Fruit fly (Drosophila melanogaster) whole organism, prepupa: ENCODE results near the gene Gss2.
A peak's percentile ranks its signal among the peaks of the same experiment; 100 is the strongest.

Source experiments
- Blimp-1 ChIP-seq: fragments of 200-800 bp; sonication (Bioruptor generic); optimal IDR thresholded peaks from 3 replicates; lab custom pipeline; 2017; ENCODE audit warnings: missing biosample characterization, missing genetic modification characterization, mild to moderate bottlenecking, moderate library complexity, missing genetic modification reagents
- CG10631 ChIP-seq: fragments of 200-800 bp; sonication (Bioruptor generic); optimal IDR thresholded peaks from 2 replicates; lab custom pipeline; 2016; ENCODE audit warnings: missing biosample characterization, missing genetic modification characterization
- CG11294 ChIP-seq: fragments of 200-800 bp; sonication (Bioruptor generic); IDR thresholded peaks from 2 replicates; pipeline ENCODE4 v1.3.6; 2022; ENCODE audit warnings: missing biosample characterization, missing genetic modification characterization
- CG11762 ChIP-seq: fragments of 200-800 bp; sonication (Bioruptor generic); optimal IDR thresholded peaks from 3 replicates; lab custom pipeline; 2016; ENCODE audit warnings: missing biosample characterization, missing genetic modification characterization; ENCODE audit not compliant: insufficient read depth
- CG11902 ChIP-seq: fragments of 200-800 bp; sonication (Bioruptor generic); optimal IDR thresholded peaks from 3 replicates; lab custom pipeline; 2016; ENCODE audit warnings: missing biosample characterization, missing genetic modification characterization
- CG15336 ChIP-seq: fragments of 200-800 bp; sonication (Bioruptor generic); IDR thresholded peaks from 2 replicates; pipeline ENCODE4 v1.3.6; 2022; ENCODE audit warnings: missing biosample characterization, missing genetic modification characterization
- CG3032 ChIP-seq: fragments of 200-800 bp; optimal IDR thresholded peaks from 2 replicates; lab custom pipeline; 2019; ENCODE audit warnings: missing biosample characterization, mild to moderate bottlenecking, missing genetic modification characterization, moderate library complexity
- CG31627 ChIP-seq: fragments of 200-800 bp; sonication (Bioruptor generic); optimal IDR thresholded peaks from 3 replicates; lab custom pipeline; 2016; ENCODE audit warnings: missing biosample characterization, missing genetic modification characterization
- CG32006 ChIP-seq: fragments of 200-800 bp; sonication (Bioruptor generic); optimal IDR thresholded peaks from 3 replicates; lab custom pipeline; 2017; ENCODE audit warnings: missing biosample characterization, mild to moderate bottlenecking, missing genetic modification characterization
- CG34406 ChIP-seq: fragments of 200-800 bp; sonication (Bioruptor generic); optimal IDR thresholded peaks from 3 replicates; lab custom pipeline; 2016; ENCODE audit warnings: missing biosample characterization, missing genetic modification characterization
- CG6163 ChIP-seq: fragments of 200-800 bp; sonication (Bioruptor generic); IDR thresholded peaks from 3 replicates; pipeline ENCODE4 v1.3.6; 2022; ENCODE audit warnings: missing biosample characterization, missing genetic modification characterization
- CG6792 ChIP-seq: fragments of 200-800 bp; sonication (Bioruptor generic); optimal IDR thresholded peaks from 3 replicates; lab custom pipeline; 2016; ENCODE audit warnings: missing biosample characterization, missing genetic modification characterization
- CG6808 ChIP-seq: fragments of 200-800 bp; sonication (Bioruptor generic); optimal IDR thresholded peaks from 3 replicates; lab custom pipeline; 2017; ENCODE audit warnings: missing biosample characterization, missing genetic modification characterization, mild to moderate bottlenecking, moderate library complexity, missing genetic modification reagents
- CG6854 ChIP-seq: fragments of 200-800 bp; sonication (Bioruptor generic); optimal IDR thresholded peaks from 2 replicates; lab custom pipeline; 2017; ENCODE audit warnings: missing biosample characterization, mild to moderate bottlenecking, missing genetic modification characterization
- CG8119 ChIP-seq: fragments of 200-800 bp; sonication (Bioruptor generic); IDR thresholded peaks from 3 replicates; pipeline ENCODE4 v1.3.6; 2022; ENCODE audit warnings: missing biosample characterization, missing genetic modification characterization
- CG8319 ChIP-seq: fragments of 200-800 bp; sonication (Bioruptor generic); optimal IDR thresholded peaks from 3 replicates; lab custom pipeline; 2016; ENCODE audit warnings: missing biosample characterization, missing genetic modification characterization
- CG8632 ChIP-seq: fragments of 200-800 bp; sonication (Bioruptor generic); optimal IDR thresholded peaks from 3 replicates; lab custom pipeline; 2016; ENCODE audit warnings: missing biosample characterization, missing genetic modification characterization
- CG9139 ChIP-seq: fragments of 200-800 bp; sonication (Bioruptor generic); optimal IDR thresholded peaks from 3 replicates; lab custom pipeline; 2017; ENCODE audit warnings: missing biosample characterization, mild to moderate bottlenecking, missing genetic modification characterization
- Eip75B ChIP-seq: fragments of 200-800 bp; sonication (Bioruptor generic); optimal IDR thresholded peaks from 3 replicates; lab custom pipeline; 2016; ENCODE audit warnings: missing biosample characterization, missing genetic modification characterization
- Eip78C ChIP-seq: fragments of 200-800 bp; sonication (Bioruptor generic); peaks from one replicate; lab custom pipeline; 2016; ENCODE audit warnings: missing biosample characterization, missing genetic modification characterization
- Eip93F ChIP-seq: fragments of 200-800 bp; sonication (Bioruptor generic); optimal IDR thresholded peaks from 2 replicates; lab custom pipeline; 2016; ENCODE audit warnings: missing biosample characterization, mild to moderate bottlenecking, missing genetic modification characterization
- Ets21C ChIP-seq: fragments of 200-800 bp; sonication (Bioruptor generic); optimal IDR thresholded peaks from 3 replicates; lab custom pipeline; 2016; ENCODE audit warnings: missing biosample characterization, missing genetic modification characterization
- Ets96B ChIP-seq: fragments of 200-800 bp; optimal IDR thresholded peaks from 2 replicates; lab custom pipeline; 2019; ENCODE audit warnings: missing biosample characterization, mild to moderate bottlenecking, missing genetic modification characterization, moderate library complexity
- Hr39 ChIP-seq: fragments of 200-800 bp; sonication (Bioruptor generic); optimal IDR thresholded peaks from 2 replicates; lab custom pipeline; 2016; ENCODE audit warnings: missing biosample characterization, missing genetic modification characterization
- Hr4 ChIP-seq: fragments of 200-800 bp; sonication (Bioruptor generic); optimal IDR thresholded peaks from 3 replicates; lab custom pipeline; 2016; ENCODE audit warnings: missing biosample characterization, missing genetic modification characterization
- Lpt ChIP-seq: fragments of 200-800 bp; sonication (Bioruptor generic); optimal IDR thresholded peaks from 3 replicates; lab custom pipeline; 2016; ENCODE audit warnings: missing biosample characterization, missing genetic modification characterization
- OdsH ChIP-seq: fragments of 200-800 bp; sonication (Bioruptor generic); optimal IDR thresholded peaks from 3 replicates; lab custom pipeline; 2016; ENCODE audit warnings: missing biosample characterization, missing genetic modification characterization
- Smox ChIP-seq: fragments of 200-800 bp; sonication (Bioruptor generic); optimal IDR thresholded peaks from 3 replicates; lab custom pipeline; 2016; ENCODE audit warnings: missing biosample characterization, missing genetic modification characterization
- Sox102F ChIP-seq: fragments of 200-800 bp; sonication (Bioruptor generic); optimal IDR thresholded peaks from 2 replicates; lab custom pipeline; 2016; ENCODE audit warnings: missing biosample characterization, mild to moderate bottlenecking, missing genetic modification characterization
- Sox14 ChIP-seq: fragments of 200-800 bp; sonication (Bioruptor generic); optimal IDR thresholded peaks from 3 replicates; lab custom pipeline; 2016; ENCODE audit warnings: missing biosample characterization, missing genetic modification characterization
- Sox15 ChIP-seq: fragments of 200-800 bp; sonication (Bioruptor generic); optimal IDR thresholded peaks from 3 replicates; lab custom pipeline; 2016; ENCODE audit warnings: missing biosample characterization, missing genetic modification characterization
- achi ChIP-seq: fragments of 200-800 bp; sonication (Bioruptor generic); optimal IDR thresholded peaks from 3 replicates; lab custom pipeline; 2016; ENCODE audit warnings: missing biosample characterization, missing genetic modification characterization
- acj6 ChIP-seq: fragments of 200-800 bp; sonication (Bioruptor generic); optimal IDR thresholded peaks from 3 replicates; lab custom pipeline; 2016; ENCODE audit warnings: missing biosample characterization, missing genetic modification characterization
- dac ChIP-seq: fragments of 200-800 bp; sonication (Bioruptor generic); optimal IDR thresholded peaks from 2 replicates; lab custom pipeline; 2017; ENCODE audit warnings: missing biosample characterization, mild to moderate bottlenecking, missing genetic modification characterization
- dsx ChIP-seq: fragments of 200-800 bp; optimal IDR thresholded peaks from 3 replicates; lab custom pipeline; 2019; ENCODE audit warnings: missing biosample characterization, mild to moderate bottlenecking, missing genetic modification characterization, moderate library complexity; ENCODE audit not compliant: poor library complexity, severe bottlenecking
- esn ChIP-seq: fragments of 200-800 bp; sonication (Bioruptor generic); optimal IDR thresholded peaks from 2 replicates; lab custom pipeline; 2016; ENCODE audit warnings: missing biosample characterization, mild to moderate bottlenecking, missing genetic modification characterization, moderate library complexity
- fd59A ChIP-seq: fragments of 200-800 bp; sonication (Bioruptor generic); optimal IDR thresholded peaks from 2 replicates; lab custom pipeline; 2017; ENCODE audit warnings: missing biosample characterization, mild to moderate bottlenecking, missing genetic modification characterization, missing genetic modification reagents
- fkh ChIP-seq: fragments of 200-800 bp; sonication (Bioruptor generic); optimal IDR thresholded peaks from 3 replicates; lab custom pipeline; 2017; ENCODE audit warnings: missing biosample characterization, mild to moderate bottlenecking, missing genetic modification characterization, moderate library complexity
- lz ChIP-seq: fragments of 200-800 bp; sonication (Bioruptor generic); optimal IDR thresholded peaks from 3 replicates; lab custom pipeline; 2016; ENCODE audit warnings: missing biosample characterization, missing genetic modification characterization
- pdm3 ChIP-seq: fragments of 200-800 bp; sonication (Bioruptor generic); optimal IDR thresholded peaks from 3 replicates; lab custom pipeline; 2016; ENCODE audit warnings: missing biosample characterization, missing genetic modification characterization
- spab ChIP-seq: fragments of 200-800 bp; sonication (Bioruptor generic); optimal IDR thresholded peaks from 2 replicates; lab custom pipeline; 2017; ENCODE audit warnings: missing biosample characterization, mild to moderate bottlenecking, missing genetic modification characterization, missing genetic modification reagents
- ss ChIP-seq, 2 experiments: fragments of 200-800 bp; sonication (Bioruptor generic); optimal IDR thresholded peaks; 2 replicates in 1 of 2; 3 replicates in 1 of 2; lab custom pipeline; 2017 to 2018; ENCODE audit warnings: mild to moderate bottlenecking in 2 of 2, missing biosample characterization in 2 of 2, missing genetic modification characterization in 2 of 2, moderate library complexity in 1 of 2
- svp ChIP-seq: fragments of 200-800 bp; sonication (Bioruptor generic); peaks from one replicate; lab custom pipeline; 2016; ENCODE audit warnings: missing biosample characterization, missing genetic modification characterization
- topi ChIP-seq: fragments of 200-800 bp; sonication (Bioruptor generic); optimal IDR thresholded peaks from 3 replicates; lab custom pipeline; 2016; ENCODE audit warnings: missing biosample characterization, missing genetic modification characterization
- vri ChIP-seq: fragments of 200-800 bp; sonication (Bioruptor generic); optimal IDR thresholded peaks from 3 replicates; lab custom pipeline; 2016; ENCODE audit warnings: missing biosample characterization, mild to moderate bottlenecking, missing genetic modification characterization

Gene Gss2

dm6 chrX:17885295-17885694 lies 14.2 kb upstream of the Gss2 start:
- peak; percentile 50 for TF ChIP-seq svp (GFP tag; lab: Kevin White, UChicago)
- TF ChIP-seq pdm3 (GFP tag; lab: Kevin White, UChicago) = no peak
- peak; percentile 21 for TF ChIP-seq vri (GFP tag; lab: Kevin White, UChicago)

- TF ChIP-seq Hr39 (no peak), CG8632 (GFP tag; lab: Kevin White, UChicago) (no peak), CG8319 (GFP tag; lab: Kevin White, UChicago) (no peak), dac (GFP tag; lab: Kevin White, UChicago) (no peak), CG11902 (GFP tag; lab: Kevin White, UChicago) (no peak)
These were observed 13.4 kb upstream of the Gss2 start for dm6 chrX:17886107-17886448.

- no peak for TF ChIP-seq acj6 (GFP tag; lab: Kevin White, UChicago)
- peak; percentile 68 for TF ChIP-seq CG6854 (GFP tag; lab: Kevin White, UChicago)
- no peak for TF ChIP-seq CG31627 (GFP tag; lab: Kevin White, UChicago)
- TF ChIP-seq Eip75B = peak; percentile 41
- TF ChIP-seq CG3032 (tag; lab: Kevin White, UChicago) = peak; percentile 68
- TF ChIP-seq CG10631 (GFP tag; lab: Kevin White, UChicago) = peak; percentile 16
- peak; percentile 87 for TF ChIP-seq CG8119 (GFP tag; lab: Robert Waterston, UW)
- peak; percentile 80 for TF ChIP-seq Eip78C
- no peak for TF ChIP-seq OdsH (GFP tag; lab: Kevin White, UChicago)
- TF ChIP-seq CG6792 (GFP tag; lab: Kevin White, UChicago) = no peak
- peak; percentile 30 for TF ChIP-seq Sox14 (GFP tag; lab: Kevin White, UChicago)
- TF ChIP-seq Hr4 (GFP tag; lab: Kevin White, UChicago) = peak; percentile 2
- peak; percentile 77 for TF ChIP-seq CG9139 (GFP tag; lab: Kevin White, UChicago)
- no peak for TF ChIP-seq esn (GFP tag; lab: Kevin White, UChicago)
- TF ChIP-seq vri (GFP tag; lab: Kevin White, UChicago) = peak; percentile 20
- peak; percentile 43 for TF ChIP-seq CG8632 (GFP tag; lab: Kevin White, UChicago)
- no peak for TF ChIP-seq Hr39
- TF ChIP-seq Sox102F (GFP tag; lab: Kevin White, UChicago) = peak; percentile 35
- peak; percentile 18 for TF ChIP-seq CG34406 (GFP tag; lab: Kevin White, UChicago)
- TF ChIP-seq lz = no peak
- peak; percentile 8 for TF ChIP-seq achi
- TF ChIP-seq topi = peak; percentile 2
- peak; percentile 64 for TF ChIP-seq dsx
- no peak for TF ChIP-seq fkh (GFP tag; lab: Kevin White, UChicago)
- peak; percentile 70 for TF ChIP-seq CG32006 (GFP tag; lab: Kevin White, UChicago)
- no peak for TF ChIP-seq svp (GFP tag; lab: Kevin White, UChicago)
- peak; percentile 17 for TF ChIP-seq pdm3 (GFP tag; lab: Kevin White, UChicago)
- peak; percentile 56 for TF ChIP-seq dac (GFP tag; lab: Kevin White, UChicago)
- TF ChIP-seq CG6808 = peak; percentile 89
- TF ChIP-seq CG11762 (GFP tag; lab: Kevin White, UChicago) = no peak
- peak; percentile 66 for TF ChIP-seq CG6163 (GFP tag; lab: Robert Waterston, UW)
- TF ChIP-seq CG11294 (GFP tag; lab: Robert Waterston, UW) = no peak
- TF ChIP-seq Smox = no peak
- TF ChIP-seq CG8319 (GFP tag; lab: Kevin White, UChicago) = no peak
- TF ChIP-seq Blimp-1 (GFP tag; lab: Kevin White, UChicago) = no peak
- TF ChIP-seq fd59A (GFP tag; lab: Kevin White, UChicago) = peak; percentile 44
- TF ChIP-seq ss (GFP tag; optimal IDR thresholded peaks at IDR 0.05; lab: Kevin White, UChicago) = peak; percentile 92 to 93
- no peak for TF ChIP-seq Sox15 (GFP tag; lab: Kevin White, UChicago)
- peak; percentile 72 for TF ChIP-seq Ets96B (tag; lab: Kevin White, UChicago)
- peak; percentile 73 for TF ChIP-seq Lpt
- no peak for TF ChIP-seq Ets21C (GFP tag; lab: Kevin White, UChicago)
- TF ChIP-seq CG15336 (GFP tag; lab: Robert Waterston, UW) = peak; percentile 65
- peak; percentile 75 for TF ChIP-seq spab (GFP tag; lab: Kevin White, UChicago)
- peak; percentile 16 for TF ChIP-seq Eip93F (GFP tag; lab: Kevin White, UChicago)
- no peak for TF ChIP-seq CG11902 (GFP tag; lab: Kevin White, UChicago)
These were observed 12.9 kb upstream of the Gss2 start for dm6 chrX:17886449-17887207.
